Worm (Caenorhabditis elegans) whole organism, mixed stage, embryonic: ENCODE data around the gene W04B5.3.
A peak's percentile ranks its signal among the peaks of the same experiment; 100 is the strongest.
"Not testable (repeated sequence)": the region's sequence is repeated elsewhere in the genome, so short reads cannot be mapped to it uniquely, and the experiment has no call there.

Experiments
- M03D4.4 ChIP-seq: sonication (generic microtip); optimal IDR thresholded peaks from 2 replicates; lab custom pipeline; 2017; ENCODE audit warnings: mild to moderate bottlenecking, missing genetic modification characterization, missing compliant biosample characterization
- blmp-1 ChIP-seq: fragments of 150-350 bp; optimal IDR thresholded peaks from 2 replicates; lab custom pipeline; 2014; ENCODE audit warnings: missing biosample characterization, missing genetic modification characterization
- ceh-39 ChIP-seq: fragments of 150-350 bp; optimal IDR thresholded peaks from 2 replicates; lab custom pipeline; 2014; ENCODE audit warnings: missing biosample characterization, missing genetic modification characterization
- ceh-43 ChIP-seq: fragments of 200-800 bp; sonication (Bioruptor generic); optimal IDR thresholded peaks from 2 replicates; lab custom pipeline; 2018; ENCODE audit warnings: mild to moderate bottlenecking, missing genetic modification characterization, moderate library complexity, missing compliant biosample characterization
- ces-1 ChIP-seq: fragments of 150-350 bp; optimal IDR thresholded peaks from 2 replicates; lab custom pipeline; 2014; ENCODE audit warnings: missing biosample characterization, missing genetic modification reagents, missing genetic modification characterization
- cnd-1 ChIP-seq: fragments of 200-800 bp; sonication (Bioruptor generic); optimal IDR thresholded peaks from 2 replicates; lab custom pipeline; 2018; ENCODE audit warnings: mild to moderate bottlenecking, missing genetic modification characterization, missing compliant biosample characterization
- elt-1 ChIP-seq: sonication (generic microtip); optimal IDR thresholded peaks from 2 replicates; lab custom pipeline; 2017; ENCODE audit warnings: missing genetic modification characterization, mild to moderate bottlenecking, missing compliant biosample characterization, antibody characterized with exemption, moderate library complexity, borderline replicate concordance; ENCODE audit not compliant: insufficient read depth
- elt-3 ChIP-seq: fragments of 150-350 bp; optimal IDR thresholded peaks from 2 replicates; lab custom pipeline; 2014; ENCODE audit warnings: missing biosample characterization, missing genetic modification characterization
- flh-1 ChIP-seq: fragments of 200-800 bp; sonication (Bioruptor generic); optimal IDR thresholded peaks from 2 replicates; lab custom pipeline; 2018; ENCODE audit warnings: mild to moderate bottlenecking, missing genetic modification characterization, moderate library complexity, missing compliant biosample characterization
- ham-2 ChIP-seq: fragments of 200-800 bp; sonication (Bioruptor generic); optimal IDR thresholded peaks from 2 replicates; lab custom pipeline; 2018; ENCODE audit warnings: mild to moderate bottlenecking, missing genetic modification characterization, missing compliant biosample characterization
- hlh-1 ChIP-seq: fragments of 150-350 bp; optimal IDR thresholded peaks from 2 replicates; lab custom pipeline; 2014; ENCODE audit warnings: missing biosample characterization, missing genetic modification reagents, missing genetic modification characterization
- lin-13 ChIP-seq: fragments of 150-350 bp; optimal IDR thresholded peaks from 2 replicates; lab custom pipeline; 2014; ENCODE audit warnings: missing biosample characterization, missing genetic modification characterization
- lin-32 ChIP-seq: fragments of 200-800 bp; sonication (Bioruptor generic); optimal IDR thresholded peaks from 2 replicates; lab custom pipeline; 2018; ENCODE audit warnings: mild to moderate bottlenecking, missing genetic modification characterization, missing compliant biosample characterization
- lsy-2 ChIP-seq: fragments of 150-350 bp; optimal IDR thresholded peaks from 2 replicates; lab custom pipeline; 2014; ENCODE audit warnings: missing biosample characterization, missing genetic modification characterization
- mab-5 ChIP-seq: fragments of 150-350 bp; optimal IDR thresholded peaks from 2 replicates; lab custom pipeline; 2014; ENCODE audit warnings: missing biosample characterization, missing genetic modification characterization
- mep-1 ChIP-seq: fragments of 150-350 bp; optimal IDR thresholded peaks from 2 replicates; lab custom pipeline; 2017; ENCODE audit warnings: missing biosample characterization, missing genetic modification reagents, missing genetic modification characterization, inconsistent platforms
- mls-2 ChIP-seq: sonication (generic microtip); optimal IDR thresholded peaks from 2 replicates; lab custom pipeline; 2016; ENCODE audit warnings: mild to moderate bottlenecking, missing genetic modification characterization, moderate library complexity, missing compliant biosample characterization
- nhr-12 ChIP-seq: fragments of 150-350 bp; optimal IDR thresholded peaks from 2 replicates; lab custom pipeline; 2014; ENCODE audit warnings: missing biosample characterization, missing genetic modification characterization
- nhr-2 ChIP-seq: fragments of 150-350 bp; optimal IDR thresholded peaks from 2 replicates; lab custom pipeline; 2014; ENCODE audit warnings: missing biosample characterization, missing genetic modification characterization
- nhr-237 ChIP-seq: fragments of 150-350 bp; optimal IDR thresholded peaks from 2 replicates; lab custom pipeline; 2014; ENCODE audit warnings: missing biosample characterization, missing genetic modification characterization
- nhr-28 ChIP-seq: fragments of 150-350 bp; optimal IDR thresholded peaks from 2 replicates; lab custom pipeline; 2014; ENCODE audit warnings: missing biosample characterization, missing genetic modification characterization
- sem-2 ChIP-seq: fragments of 200-800 bp; sonication (Bioruptor generic); optimal IDR thresholded peaks from 2 replicates; lab custom pipeline; 2018; ENCODE audit warnings: mild to moderate bottlenecking, missing genetic modification characterization, missing compliant biosample characterization
- tbx-8 ChIP-seq: fragments of 200-800 bp; sonication (Bioruptor generic); optimal IDR thresholded peaks from 2 replicates; lab custom pipeline; 2018; ENCODE audit warnings: mild to moderate bottlenecking, missing genetic modification characterization, moderate library complexity, missing compliant biosample characterization
- unc-120 ChIP-seq: sonication (generic microtip); optimal IDR thresholded peaks from 2 replicates; lab custom pipeline; 2017; ENCODE audit warnings: missing genetic modification characterization, missing compliant biosample characterization; ENCODE audit not compliant: poor library complexity, severe bottlenecking
- unc-39 ChIP-seq: fragments of 150-350 bp; optimal IDR thresholded peaks from 2 replicates; lab custom pipeline; 2014; ENCODE audit warnings: missing biosample characterization, missing genetic modification characterization
- zip-8 ChIP-seq: fragments of 150-350 bp; optimal IDR thresholded peaks from 2 replicates; lab custom pipeline; 2014; ENCODE audit warnings: missing biosample characterization, missing genetic modification characterization
- ztf-11 ChIP-seq: fragments of 150-350 bp; optimal IDR thresholded peaks from 2 replicates; lab custom pipeline; 2014; ENCODE audit warnings: missing biosample characterization, missing genetic modification characterization

The W04B5.3 gene

DNA sequence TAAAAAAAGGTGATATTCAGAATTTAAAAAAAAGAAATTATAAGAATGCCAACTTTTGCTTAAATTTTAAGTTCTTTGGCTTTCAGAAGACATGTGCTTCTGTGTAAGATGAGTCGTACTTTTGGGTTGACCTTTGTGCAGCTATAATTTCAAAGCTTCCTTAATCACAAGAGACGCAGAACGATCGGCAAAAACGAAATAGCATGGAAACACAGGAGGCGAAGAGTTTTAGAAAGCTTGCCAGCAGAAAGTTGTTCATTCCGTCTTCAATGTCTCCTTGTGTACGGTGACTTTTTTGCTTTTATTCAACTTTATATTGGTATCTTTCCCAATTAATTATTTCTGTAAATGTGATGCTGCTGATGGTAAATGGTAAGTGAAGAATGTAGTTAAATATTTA is 14.6 kb downstream of the W04B5.3 start:
- TF ChIP-seq ceh-39 (tag; lab: Kevin White, UChicago), result no peak
- TF ChIP-seq ces-1, result peak; percentile 21

DNA sequence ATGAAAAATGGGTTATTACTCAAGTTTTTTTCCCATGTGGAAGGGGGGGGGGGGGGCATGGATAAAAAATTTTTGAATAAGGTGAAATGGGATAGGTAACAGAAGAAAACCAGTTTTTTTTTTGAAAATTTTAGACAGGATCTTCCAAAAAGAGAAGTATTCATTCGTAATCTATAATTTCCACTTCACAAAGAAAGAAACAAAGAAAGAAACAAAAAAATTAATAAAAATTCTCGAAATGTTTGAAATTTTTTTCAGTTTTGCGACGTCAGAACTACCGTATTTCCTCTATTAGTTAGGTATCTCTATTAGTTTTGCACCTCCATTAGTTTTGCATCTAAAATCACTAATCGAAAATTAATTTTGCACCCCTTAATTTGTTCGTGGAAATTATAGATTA is 17.1 kb downstream of the W04B5.3 start, which contains the start of gene W04B5.6:
Gene W04B5.6, minus strand, starts transcription at position 101 of the 400 bp plus-strand sequence.
- not testable (repeated sequence) for TF ChIP-seq lin-32 (GFP tag; lab: Kevin White, UChicago); elt-3 (tag; lab: Kevin White, UChicago); mab-5 (tag; lab: Kevin White, UChicago)

DNA sequence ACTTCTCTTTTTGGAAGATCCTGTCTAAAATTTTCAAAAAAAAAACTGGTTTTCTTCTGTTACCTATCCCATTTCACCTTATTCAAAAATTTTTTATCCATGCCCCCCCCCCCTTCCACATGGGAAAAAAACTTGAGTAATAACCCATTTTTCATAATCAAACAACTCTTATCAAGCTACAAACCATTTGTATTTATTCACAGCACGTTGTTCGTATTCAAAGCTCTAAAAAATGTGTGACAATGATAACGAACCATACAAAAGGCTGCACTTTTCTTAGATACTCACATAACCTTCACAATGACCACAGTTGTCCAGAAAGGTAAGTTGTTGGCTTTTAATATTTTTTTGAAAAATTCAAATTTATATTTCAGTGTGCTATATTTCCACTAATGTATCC is 17.5 kb downstream of the W04B5.3 start, which contains the start of gene E02H9.6:
Gene E02H9.6, plus strand, starts transcription at position 301 of the 400 bp plus-strand sequence.
- TF ChIP-seq mab-5, nhr-237, mep-1 (tag; lab: Kevin White, UChicago): not testable (repeated sequence)

DNA sequence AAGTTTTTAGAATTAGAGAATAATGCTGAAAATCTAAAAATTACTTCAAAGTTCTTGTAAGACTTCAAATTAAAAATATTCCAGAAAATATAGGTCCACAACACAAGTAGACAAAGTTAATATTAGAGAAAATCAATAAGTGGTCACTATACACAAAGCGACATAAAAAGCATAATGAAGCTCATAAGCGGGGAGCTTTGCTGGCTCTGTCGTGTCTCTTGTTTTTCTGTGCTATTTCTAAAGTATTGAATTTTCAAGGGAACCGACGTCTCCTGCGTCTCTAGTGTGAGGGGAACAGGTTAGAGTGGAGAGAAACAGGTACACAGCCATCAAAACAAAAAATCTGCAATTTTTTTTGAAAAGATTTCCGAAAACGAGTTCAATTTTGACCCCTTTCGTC is 20.2 kb downstream of the W04B5.3 start, which contains the start of gene E02H9.13:
Gene E02H9.13, minus strand, starts transcription at position 199 of the 400 bp plus-strand sequence.
- TF ChIP-seq ces-1 (peak; percentile 76), elt-3 (tag; lab: Kevin White, UChicago) (no peak), nhr-2 (tag; lab: Kevin White, UChicago) (no peak), unc-39 (tag; lab: Kevin White, UChicago) (no peak), unc-120 (tag; lab: Kevin White, UChicago) (no peak), nhr-12 (tag; lab: Kevin White, UChicago) (no peak), mep-1 (tag; lab: Kevin White, UChicago) (no peak), ztf-11 (no peak)
- TF ChIP-seq, all 35 proteins: peak for 1

DNA sequence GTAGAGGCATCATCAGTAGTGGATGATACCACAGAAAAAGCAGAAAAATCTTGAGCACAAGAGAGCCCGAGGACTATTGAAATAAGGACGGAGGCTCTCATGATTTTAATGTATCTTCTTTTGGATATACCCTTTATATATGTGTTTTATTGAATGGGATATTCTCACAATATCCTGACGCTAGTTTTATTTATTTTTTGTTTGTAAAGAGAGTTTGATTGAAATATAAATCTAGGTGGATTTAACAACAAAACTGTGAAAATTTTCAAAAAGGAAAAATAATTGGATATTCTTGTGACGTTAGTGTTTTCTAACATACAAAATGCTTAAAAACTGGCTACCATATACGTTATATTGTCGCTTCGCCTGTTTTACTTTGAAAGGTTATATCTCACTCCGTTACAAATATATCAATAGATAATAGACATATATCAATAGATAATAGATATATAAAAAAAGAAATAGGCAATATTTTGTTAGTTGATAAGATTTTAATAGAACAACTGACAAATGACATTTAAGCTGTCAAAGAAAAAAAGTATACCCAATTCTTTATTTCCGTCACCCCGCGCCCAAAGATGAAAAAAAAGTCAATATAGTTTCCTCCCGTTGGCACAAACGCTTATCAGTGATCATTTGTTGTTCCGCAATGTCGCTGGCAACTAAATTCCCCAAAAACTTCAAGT is 27.4 kb downstream of the W04B5.3 start, which contains the start of the genes E02H9.7 and klo-2:
Gene E02H9.7, minus strand, starts transcription at position 101 of the 686 bp plus-strand sequence.
Gene klo-2, plus strand, starts transcription at position 636 of the 686 bp plus-strand sequence.
- TF ChIP-seq zip-8 (tag; lab: Kevin White, UChicago) (no peak), blmp-1 (tag; lab: Kevin White, UChicago) (no peak), cnd-1 (no peak), mab-5 (tag; lab: Kevin White, UChicago) (no peak), mls-2 (no peak), unc-120 (tag; lab: Kevin White, UChicago) (no peak), flh-1 (no peak), unc-39 (tag; lab: Kevin White, UChicago) (no peak), lsy-2 (tag; lab: Kevin White, UChicago) (no peak), elt-1 (tag; lab: Kevin White, UChicago) (no peak), nhr-12 (tag; lab: Kevin White, UChicago) (no peak), sem-2 (GFP tag; lab: Kevin White, UChicago) (no peak), ceh-39 (tag; lab: Kevin White, UChicago) (no peak), tbx-8 (GFP tag; lab: Kevin White, UChicago) (no peak), ceh-43 (GFP tag; lab: Kevin White, UChicago) (no peak), ces-1 (no peak), ztf-11 (no peak), M03D4.4 (tag; lab: Kevin White, UChicago) (no peak)

DNA sequence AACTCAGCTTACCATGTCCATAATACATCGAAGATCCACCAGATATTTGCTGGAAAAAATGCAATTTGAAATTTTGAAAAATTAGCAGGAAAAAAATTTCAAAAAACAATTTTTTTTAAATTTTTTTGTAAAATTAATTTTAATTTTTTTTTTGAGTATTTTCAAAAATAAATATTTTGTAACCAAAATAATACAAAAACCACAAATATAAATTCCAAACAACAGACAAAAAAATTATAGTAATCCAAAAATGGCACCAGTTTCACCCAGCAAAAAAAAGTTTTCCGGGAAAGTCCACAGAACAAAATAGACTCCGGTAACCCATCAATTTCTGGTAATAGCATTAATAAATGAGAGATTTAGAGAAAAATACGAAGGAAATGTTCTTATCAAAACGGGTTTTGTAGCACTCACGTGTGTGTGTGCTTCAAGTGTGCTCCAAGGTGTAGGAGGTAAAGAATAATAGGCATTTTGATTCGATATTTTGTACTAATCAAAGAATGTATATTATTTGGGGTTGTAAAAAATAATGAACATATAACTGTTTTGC is 36.5 kb downstream of the W04B5.3 start, which contains the start of gene nhr-121:
Gene nhr-121, minus strand, starts transcription at position 51 of the 550 bp plus-strand sequence.
- no peak for TF ChIP-seq nhr-237 (tag; lab: Kevin White, UChicago)
- TF ChIP-seq cnd-1, result no peak
- no peak for TF ChIP-seq flh-1
- TF ChIP-seq lin-13 (tag; lab: Kevin White, UChicago), result no peak
- no peak for TF ChIP-seq blmp-1 (tag; lab: Kevin White, UChicago)
- TF ChIP-seq elt-1 (tag; lab: Kevin White, UChicago), result no peak
- TF ChIP-seq mls-2, result no peak
- TF ChIP-seq ham-2, result no peak
- TF ChIP-seq hlh-1 (tag; lab: Kevin White, UChicago), result no peak
- TF ChIP-seq nhr-2 (tag; lab: Kevin White, UChicago), result no peak
- no peak for TF ChIP-seq nhr-28 (tag; lab: Kevin White, UChicago)
